Fruit fly (Drosophila melanogaster) whole organism, embryonic: ENCODE data around the gene CG14190.
A peak's percentile ranks its signal among the peaks of the same experiment; 100 is the strongest.

Experiments used
- Bteb2 ChIP-seq: fragments of 200-800 bp; sonication (Bioruptor generic); optimal IDR thresholded peaks from 2 replicates; lab custom pipeline; 2016; ENCODE audit warnings: missing biosample characterization, missing genetic modification characterization
- CG10321 ChIP-seq: fragments of 200-800 bp; sonication (Bioruptor generic); IDR thresholded peaks from 2 replicates; pipeline ENCODE4 v1.3.6; 2022; ENCODE audit warnings: missing biosample characterization, missing genetic modification characterization
- CG10366 ChIP-seq: fragments of 200-800 bp; sonication (Bioruptor generic); IDR thresholded peaks from 2 replicates; pipeline ENCODE4 v1.3.6; 2022; ENCODE audit warnings: missing biosample characterization, missing genetic modification characterization
- CG10543 ChIP-seq: fragments of 200-800 bp; sonication (Bioruptor generic); optimal IDR thresholded peaks from 3 replicates; lab custom pipeline; 2017; ENCODE audit warnings: missing biosample characterization, mild to moderate bottlenecking, missing genetic modification characterization, moderate library complexity
- CG12155 ChIP-seq: fragments of 200-800 bp; sonication (Bioruptor generic); optimal IDR thresholded peaks from 3 replicates; lab custom pipeline; 2016; ENCODE audit warnings: missing biosample characterization, missing genetic modification characterization
- CG12744 ChIP-seq: fragments of 200-800 bp; sonication (Bioruptor generic); optimal IDR thresholded peaks from 2 replicates; lab custom pipeline; 2016; ENCODE audit warnings: missing biosample characterization, missing genetic modification characterization
- CG14441 ChIP-seq: fragments of 200-800 bp; sonication (Bioruptor generic); IDR thresholded peaks from 2 replicates; pipeline ENCODE4 v1.3.6; 2022; ENCODE audit warnings: missing biosample characterization, missing genetic modification characterization
- CG17359 ChIP-seq: fragments of 200-800 bp; sonication (Bioruptor generic); optimal IDR thresholded peaks from 3 replicates; lab custom pipeline; 2018; ENCODE audit warnings: missing biosample characterization, mild to moderate bottlenecking, missing genetic modification characterization, moderate library complexity
- CG18599 ChIP-seq: fragments of 200-800 bp; sonication (Bioruptor generic); optimal IDR thresholded peaks from 3 replicates; lab custom pipeline; 2017; ENCODE audit warnings: missing biosample characterization, missing genetic modification characterization, mild to moderate bottlenecking, moderate library complexity, missing genetic modification reagents
- CG2875 ChIP-seq: fragments of 200-800 bp; sonication (Bioruptor generic); optimal IDR thresholded peaks from 2 replicates; lab custom pipeline; 2017; ENCODE audit warnings: missing biosample characterization, mild to moderate bottlenecking, missing genetic modification characterization, missing genetic modification reagents
- CG33213 ChIP-seq: fragments of 200-800 bp; sonication (Bioruptor generic); optimal IDR thresholded peaks from 3 replicates; lab custom pipeline; 2016; ENCODE audit warnings: missing biosample characterization, missing genetic modification characterization
- CG4617 ChIP-seq: fragments of 200-800 bp; sonication (Bioruptor generic); optimal IDR thresholded peaks from 3 replicates; lab custom pipeline; 2016; ENCODE audit warnings: missing biosample characterization, missing genetic modification characterization, borderline replicate concordance
- CG4707 ChIP-seq: fragments of 200-800 bp; sonication (Bioruptor generic); optimal IDR thresholded peaks from 2 replicates; lab custom pipeline; 2018; ENCODE audit warnings: missing biosample characterization, mild to moderate bottlenecking, missing genetic modification characterization, moderate library complexity
- CG4854 ChIP-seq: fragments of 200-800 bp; sonication (Bioruptor generic); optimal IDR thresholded peaks from 2 replicates; lab custom pipeline; 2016; ENCODE audit warnings: missing biosample characterization, missing genetic modification characterization, inconsistent platforms
- CG5953 ChIP-seq: fragments of 200-800 bp; sonication (Bioruptor generic); IDR thresholded peaks from 2 replicates; pipeline ENCODE4 v1.3.6; 2022; ENCODE audit warnings: missing biosample characterization, missing genetic modification characterization
- CG7357 ChIP-seq: fragments of 200-800 bp; sonication (Bioruptor generic); IDR thresholded peaks from 3 replicates; pipeline ENCODE4 v1.3.6; 2022; ENCODE audit warnings: missing biosample characterization, missing genetic modification characterization
- CG7372 ChIP-seq: fragments of 200-800 bp; sonication (Bioruptor generic); IDR thresholded peaks from 2 replicates; pipeline ENCODE4 v1.3.6; 2022; ENCODE audit warnings: missing biosample characterization, missing genetic modification characterization
- CG8924 ChIP-seq: fragments of 200-800 bp; optimal IDR thresholded peaks from 3 replicates; lab custom pipeline; 2019; ENCODE audit warnings: missing biosample characterization, mild to moderate bottlenecking, missing genetic modification characterization, moderate library complexity
- CG8944 ChIP-seq: fragments of 200-800 bp; sonication (Bioruptor generic); optimal IDR thresholded peaks from 3 replicates; lab custom pipeline; 2016; ENCODE audit warnings: missing biosample characterization, missing genetic modification characterization
- CG9797 ChIP-seq: fragments of 200-800 bp; sonication (Bioruptor generic); optimal IDR thresholded peaks from 3 replicates; lab custom pipeline; 2018; ENCODE audit warnings: missing biosample characterization, mild to moderate bottlenecking, missing genetic modification characterization
- CG9932 ChIP-seq: fragments of 200-800 bp; sonication (Bioruptor generic); IDR thresholded peaks from 2 replicates; pipeline ENCODE4 v1.3.6; 2022; ENCODE audit warnings: missing biosample characterization, missing genetic modification characterization
- Deaf1 ChIP-seq: fragments of 200-800 bp; optimal IDR thresholded peaks from 3 replicates; lab custom pipeline; 2019; ENCODE audit warnings: missing biosample characterization, mild to moderate bottlenecking, missing genetic modification characterization, moderate library complexity
- Dll ChIP-seq: fragments of 200-800 bp; sonication (Bioruptor generic); IDR thresholded peaks from 4 replicates; pipeline ENCODE4 v1.3.6; 2022; ENCODE audit warnings: missing biosample characterization, missing genetic modification characterization; ENCODE audit not compliant: partially characterized antibody
- Doc2 ChIP-seq: fragments of 200-800 bp; sonication (Bioruptor generic); IDR thresholded peaks from 2 replicates; pipeline ENCODE4 v1.3.6; 2022; ENCODE audit warnings: missing biosample characterization, missing genetic modification characterization
- Fer1 ChIP-seq: fragments of 200-800 bp; sonication (Bioruptor generic); optimal IDR thresholded peaks from 2 replicates; lab custom pipeline; 2017; ENCODE audit warnings: missing biosample characterization, mild to moderate bottlenecking, missing genetic modification characterization
- HLH3B ChIP-seq: fragments of 200-800 bp; sonication (Bioruptor generic); IDR thresholded peaks from 2 replicates; pipeline ENCODE4 v1.3.6; 2022; ENCODE audit warnings: missing biosample characterization, missing genetic modification characterization
- HLHmδ ChIP-seq: fragments of 200-800 bp; sonication (Bioruptor generic); optimal IDR thresholded peaks from 2 replicates; lab custom pipeline; 2018; ENCODE audit warnings: missing biosample characterization, mild to moderate bottlenecking, missing genetic modification characterization, moderate library complexity
- Jarid2 ChIP-seq: fragments of 200-800 bp; sonication (Bioruptor generic); optimal IDR thresholded peaks from 3 replicates; lab custom pipeline; 2017; ENCODE audit warnings: mild to moderate bottlenecking, missing biosample characterization, missing genetic modification reagents, missing genetic modification characterization
- NK7.1 ChIP-seq: fragments of 200-800 bp; sonication (Bioruptor generic); optimal IDR thresholded peaks from 3 replicates; lab custom pipeline; 2016; ENCODE audit warnings: missing biosample characterization, missing genetic modification characterization
- NfI ChIP-seq: fragments of 200-800 bp; sonication (Bioruptor generic); optimal IDR thresholded peaks from 3 replicates; lab custom pipeline; 2018; ENCODE audit warnings: missing biosample characterization, mild to moderate bottlenecking, missing genetic modification characterization, moderate library complexity
- Pdp1 ChIP-seq, 2 experiments: fragments of 200-800 bp; sonication (Bioruptor generic); optimal IDR thresholded peaks; 3 replicates each; lab custom pipeline; 2016; ENCODE audit warnings: missing biosample characterization in 2 of 2, missing genetic modification characterization in 2 of 2, mild to moderate bottlenecking in 1 of 2, moderate library complexity in 1 of 2
- Rfx ChIP-seq: fragments of 200-800 bp; sonication (Bioruptor generic); IDR thresholded peaks from 2 replicates; pipeline ENCODE4 v1.3.6; 2022; ENCODE audit warnings: missing biosample characterization, missing genetic modification characterization
- Rx ChIP-seq: fragments of 200-800 bp; sonication (Bioruptor generic); IDR thresholded peaks from 2 replicates; pipeline ENCODE4 v1.3.6; 2022; ENCODE audit warnings: missing biosample characterization, missing genetic modification characterization
- Sin3A ChIP-seq: fragments of >200 bp; optimal IDR thresholded peaks from 2 replicates; lab custom pipeline; 2018
- Stat92E ChIP-seq, 3 experiments: fragments of >200 bp in 2 of 3; fragments of 200-800 bp in 1 of 3; sonication (Bioruptor generic) in 1 of 3; optimal IDR thresholded peaks; 2 replicates each; lab custom pipeline; 2017 to 2019; ENCODE audit warnings: missing biosample characterization in 3 of 3, missing genetic modification characterization in 3 of 3, mild to moderate bottlenecking in 1 of 3, moderate library complexity in 1 of 3
- Xrp1 ChIP-seq: fragments of 200-800 bp; sonication (Bioruptor generic); IDR thresholded peaks from 2 replicates; pipeline ENCODE4 v1.3.6; 2022; ENCODE audit warnings: missing biosample characterization, missing genetic modification characterization
- chinmo ChIP-seq: fragments of 200-800 bp; sonication (Bioruptor generic); IDR thresholded peaks from 4 replicates; pipeline ENCODE4 v1.3.6; 2022; ENCODE audit warnings: missing biosample characterization, missing genetic modification characterization; ENCODE audit not compliant: partially characterized antibody
- chm ChIP-seq: fragments of 200-800 bp; sonication (Bioruptor generic); IDR thresholded peaks from 2 replicates; pipeline ENCODE4 v1.3.6; 2022; ENCODE audit warnings: missing biosample characterization, missing genetic modification characterization
- emc ChIP-seq: fragments of 200-800 bp; sonication (Bioruptor generic); optimal IDR thresholded peaks from 2 replicates; lab custom pipeline; 2016; ENCODE audit warnings: missing biosample characterization, missing genetic modification characterization
- inv ChIP-seq: fragments of 200-800 bp; sonication (Bioruptor generic); IDR thresholded peaks from 2 replicates; pipeline ENCODE4 v1.3.6; 2022; ENCODE audit warnings: missing biosample characterization, missing genetic modification characterization; ENCODE audit not compliant: partially characterized antibody
- kay ChIP-seq: fragments of 200-800 bp; sonication (Bioruptor generic); optimal IDR thresholded peaks from 2 replicates; lab custom pipeline; 2016; ENCODE audit warnings: missing biosample characterization, missing genetic modification characterization
- lab ChIP-seq: fragments of 200-800 bp; sonication (Bioruptor generic); optimal IDR thresholded peaks from 3 replicates; lab custom pipeline; 2017; ENCODE audit warnings: missing biosample characterization, missing genetic modification characterization, mild to moderate bottlenecking, moderate library complexity, missing genetic modification reagents
- lbe ChIP-seq: fragments of 200-800 bp; sonication (Bioruptor generic); optimal IDR thresholded peaks from 2 replicates; lab custom pipeline; 2016; ENCODE audit warnings: missing biosample characterization, mild to moderate bottlenecking, missing genetic modification characterization
- lmd ChIP-seq: fragments of 200-800 bp; sonication (Bioruptor generic); IDR thresholded peaks from 2 replicates; pipeline ENCODE4 v1.3.6; 2022; ENCODE audit warnings: missing biosample characterization, missing genetic modification characterization
- pb ChIP-seq: fragments of 200-800 bp; sonication (Bioruptor generic); optimal IDR thresholded peaks from 3 replicates; lab custom pipeline; 2016; ENCODE audit warnings: missing biosample characterization, missing genetic modification characterization
- rib ChIP-seq: fragments of 200-800 bp; sonication (Bioruptor generic); IDR thresholded peaks from 2 replicates; pipeline ENCODE4 v1.3.6; 2022; ENCODE audit warnings: missing biosample characterization, missing genetic modification characterization
- slou ChIP-seq: fragments of 200-800 bp; sonication (Bioruptor generic); optimal IDR thresholded peaks from 3 replicates; lab custom pipeline; 2016; ENCODE audit warnings: missing biosample characterization, missing genetic modification characterization
- sr ChIP-seq: fragments of 200-800 bp; sonication (Bioruptor generic); IDR thresholded peaks from 3 replicates; pipeline ENCODE4 v1.3.6; 2022; ENCODE audit warnings: missing biosample characterization, missing genetic modification characterization
- tio ChIP-seq: fragments of 200-800 bp; sonication (Bioruptor generic); optimal IDR thresholded peaks from 2 replicates; lab custom pipeline; 2017; ENCODE audit warnings: missing biosample characterization, missing genetic modification characterization, inconsistent platforms
- trem ChIP-seq: fragments of 200-800 bp; optimal IDR thresholded peaks from 3 replicates; lab custom pipeline; 2019; ENCODE audit warnings: missing biosample characterization, mild to moderate bottlenecking, missing genetic modification characterization, moderate library complexity
- zf30C ChIP-seq: fragments of 200-800 bp; sonication (Bioruptor generic); optimal IDR thresholded peaks from 3 replicates; lab custom pipeline; 2018; ENCODE audit warnings: missing biosample characterization, mild to moderate bottlenecking, missing genetic modification characterization

The CG14190 gene

DNA sequence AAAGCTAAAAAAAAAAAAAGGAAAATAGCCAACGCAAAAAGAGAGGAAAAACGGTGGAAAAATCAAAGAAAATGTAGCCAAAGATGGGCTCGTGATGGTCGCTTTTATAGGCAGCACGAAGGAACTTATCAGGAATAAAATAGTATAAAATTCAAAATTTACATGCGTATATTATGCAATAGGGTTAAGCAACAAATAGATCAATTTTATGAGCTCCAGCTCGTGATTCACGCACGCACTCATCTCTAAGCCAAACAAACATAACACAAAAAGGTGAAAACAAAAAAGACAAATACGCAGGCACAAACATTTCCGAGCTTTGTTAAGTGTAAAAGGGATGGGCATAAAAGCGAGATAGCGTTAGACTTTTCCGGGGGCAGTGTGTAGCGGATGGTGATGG lies 47.8 kb upstream of the CG14190 start (continued):
- TF ChIP-seq pb (GFP tag; lab: Kevin White, UChicago) (peak; percentile 4), CG8944 (GFP tag; lab: Kevin White, UChicago) (peak; percentile 41), Doc2 (no peak), Xrp1 (GFP tag; lab: Robert Waterston, UW) (peak; percentile 83), kay (GFP tag; lab: Kevin White, UChicago) (no peak), sr (GFP tag; lab: Robert Waterston, UW) (no peak), CG9797 (GFP tag; lab: Kevin White, UChicago) (no peak), CG12744 (no peak), CG17359 (tag; lab: Kevin White, UChicago) (peak; percentile 55), lbe (GFP tag; lab: Kevin White, UChicago) (no peak), HLHmδ (GFP tag; lab: Kevin White, UChicago) (no peak), CG4707 (GFP tag; lab: Kevin White, UChicago) (peak; percentile 37), chinmo (GFP tag; lab: Robert Waterston, UW) (no peak), Pdp1 (GFP tag; optimal IDR thresholded peaks at IDR 0.05; lab: Kevin White, UChicago) (peak; percentile 5 to 72), trem (peak; percentile 30), Jarid2 (no peak), CG10366 (GFP tag; lab: Robert Waterston, UW) (peak; percentile 35; the same call in 1 of the 2 replicates), Rx (GFP tag; lab: Robert Waterston, UW) (peak; percentile 52), CG14441 (GFP tag; lab: Robert Waterston, UW) (peak; percentile 52; the same call in 1 of the 2 replicates), CG2875 (GFP tag; lab: Kevin White, UChicago) (peak; percentile 22), CG7357 (0 out of 3 replicates have a peak, but pooled peaks have one; percentile 37), CG5953 (peak; percentile 50), chm (GFP tag; lab: Robert Waterston, UW) (0 out of 2 replicates have a peak, but pooled peaks have one; percentile 35), lmd (GFP tag; lab: Robert Waterston, UW) (peak; percentile 62), Dll (peak; percentile 80), Fer1 (GFP tag; lab: Kevin White, UChicago) (peak; percentile 10), emc (GFP tag; lab: Kevin White, UChicago) (no peak), CG8924 (tag; lab: Kevin White, UChicago) (peak; percentile 17), CG12155 (GFP tag; lab: Kevin White, UChicago) (no peak), Bteb2 (GFP tag; lab: Kevin White, UChicago) (no peak), CG4617 (GFP tag; lab: Kevin White, UChicago) (peak; percentile 5), slou (GFP tag; lab: Kevin White, UChicago) (peak; percentile 4), inv (GFP tag; lab: Robert Waterston, UW) (no peak), CG4854 (peak; percentile 3), zf30C (GFP tag; lab: Kevin White, UChicago) (no peak), CG33213 (GFP tag; lab: Kevin White, UChicago) (peak; percentile 0), Sin3A (lab: Kevin White, UChicago) (no peak), tio (peak; percentile 27), CG10543 (GFP tag; lab: Kevin White, UChicago) (no peak), lab (peak; percentile 47), HLH3B (GFP tag; lab: Robert Waterston, UW) (peak; percentile 49), CG10321 (GFP tag; lab: Robert Waterston, UW) (no peak), CG9932 (GFP tag; lab: Robert Waterston, UW) (no peak), NfI (GFP tag; lab: Kevin White, UChicago) (peak; percentile 25), CG18599 (peak; percentile 28), Rfx (GFP tag; lab: Robert Waterston, UW) (peak; percentile 36; the same call in 1 of the 2 replicates), Stat92E (GFP tag; optimal IDR thresholded peaks at IDR 0.05; lab: Kevin White, UChicago) (peak in 1 of 3 experiments; percentile 3), Deaf1 (tag; lab: Kevin White, UChicago) (no peak), CG7372 (GFP tag; lab: Robert Waterston, UW) (0 out of 2 replicates have a peak, but pooled peaks have one; percentile 28), rib (GFP tag; lab: Robert Waterston, UW) (no peak), NK7.1 (no peak)
